Worm (Caenorhabditis elegans): ENCODE measurements around the gene nlp-17.

ce11 chrIV:13548188-13548587, 42.6 kb upstream of the nlp-17 start, which contains the start of gene F52G2.3:
- TF ChIP-seq nfya-1 (tag; optimal IDR thresholded peaks at IDR 0.05) (no peak), odd-2 (tag; optimal IDR thresholded peaks at IDR 0.05) (no peak), nhr-232 (tag; optimal IDR thresholded peaks at IDR 0.05) (no peak), gmeb-2 (tag; optimal IDR thresholded peaks at IDR 0.05) (no peak), ceh-22 (tag; optimal IDR thresholded peaks at IDR 0.05) (no peak), T23F11.4 (GFP tag; optimal IDR thresholded peaks at IDR 0.05) (no peak), pqm-1 (tag; optimal IDR thresholded peaks at IDR 0.05) (no peak), ceh-6 (GFP tag; optimal IDR thresholded peaks at IDR 0.05) (no peak), ceh-31 (tag; optimal IDR thresholded peaks at IDR 0.05) (no peak), pha-2 (tag; optimal IDR thresholded peaks at IDR 0.05) (no peak), unc-55 (GFP tag; optimal IDR thresholded peaks at IDR 0.05) (no peak)
